Fruit fly (Drosophila melanogaster) whole organism, embryonic: Measurements from ENCODE around the gene Pka-C2.

ENCODE experiments used
- Asciz ChIP-seq: fragments of 200-800 bp; sonication (Bioruptor generic); optimal IDR thresholded peaks from 2 replicates; lab custom pipeline; 2017; ENCODE audit warnings: missing biosample characterization, mild to moderate bottlenecking, missing genetic modification characterization, missing genetic modification reagents
- BEAF-32 ChIP-seq: fragments of 200-800 bp; sonication (Bioruptor generic); optimal IDR thresholded peaks from 3 replicates; lab custom pipeline; 2017; ENCODE audit warnings: missing biosample characterization, missing genetic modification characterization, mild to moderate bottlenecking, moderate library complexity, missing genetic modification reagents
- CG10267 ChIP-seq: fragments of 200-800 bp; sonication (Bioruptor generic); optimal IDR thresholded peaks from 2 replicates; lab custom pipeline; 2018; ENCODE audit warnings: missing biosample characterization, mild to moderate bottlenecking, missing genetic modification characterization, moderate library complexity
- CG15601 ChIP-seq: fragments of 200-800 bp; sonication (Bioruptor generic); optimal IDR thresholded peaks from 3 replicates; lab custom pipeline; 2019; ENCODE audit warnings: missing biosample characterization, mild to moderate bottlenecking, missing genetic modification characterization, moderate library complexity
- CG15696 ChIP-seq: fragments of 200-800 bp; sonication (Bioruptor generic); optimal IDR thresholded peaks from 2 replicates; lab custom pipeline; 2019; ENCODE audit warnings: missing biosample characterization, mild to moderate bottlenecking, missing genetic modification characterization, moderate library complexity
- CG16863 ChIP-seq: fragments of 200-800 bp; sonication (Bioruptor generic); optimal IDR thresholded peaks from 3 replicates; lab custom pipeline; 2016; ENCODE audit warnings: missing biosample characterization, missing genetic modification characterization
- CG17361 ChIP-seq: fragments of 200-800 bp; sonication (Bioruptor generic); IDR thresholded peaks from 3 replicates; pipeline ENCODE4 v1.3.6; 2022; ENCODE audit warnings: missing biosample characterization, missing genetic modification characterization
- CG17829 ChIP-seq: fragments of 200-800 bp; optimal IDR thresholded peaks from 2 replicates; lab custom pipeline; 2019; ENCODE audit warnings: missing biosample characterization, mild to moderate bottlenecking, missing genetic modification characterization, moderate library complexity
- CG18262 ChIP-seq: fragments of 200-800 bp; optimal IDR thresholded peaks from 3 replicates; lab custom pipeline; 2019; ENCODE audit warnings: missing biosample characterization, mild to moderate bottlenecking, missing genetic modification characterization, moderate library complexity
- CG2202 ChIP-seq: fragments of 200-800 bp; sonication (Bioruptor generic); optimal IDR thresholded peaks from 2 replicates; lab custom pipeline; 2018; ENCODE audit warnings: missing biosample characterization, mild to moderate bottlenecking, missing genetic modification characterization
- CG31441 ChIP-seq: fragments of 200-800 bp; sonication (Bioruptor generic); IDR thresholded peaks from 2 replicates; pipeline ENCODE4 v1.3.6; 2022; ENCODE audit warnings: missing biosample characterization, missing genetic modification characterization
- CG43689 ChIP-seq: fragments of 200-800 bp; sonication (Bioruptor generic); IDR thresholded peaks from 2 replicates; pipeline ENCODE4 v1.3.6; 2022; ENCODE audit warnings: missing biosample characterization, missing genetic modification characterization
- CG4424 ChIP-seq: fragments of 200-800 bp; sonication (Bioruptor generic); optimal IDR thresholded peaks from 3 replicates; lab custom pipeline; 2016; ENCODE audit warnings: missing biosample characterization, missing genetic modification characterization
- CG5245 ChIP-seq: fragments of 200-800 bp; sonication (Bioruptor generic); optimal IDR thresholded peaks from 3 replicates; lab custom pipeline; 2016; ENCODE audit warnings: missing biosample characterization, missing genetic modification characterization
- CG6254 ChIP-seq: fragments of 200-800 bp; sonication (Bioruptor generic); optimal IDR thresholded peaks from 3 replicates; lab custom pipeline; 2017; ENCODE audit warnings: mild to moderate bottlenecking, missing biosample characterization, missing genetic modification reagents, missing genetic modification characterization
- CG6654 ChIP-seq: fragments of 200-800 bp; sonication (Bioruptor generic); optimal IDR thresholded peaks from 2 replicates; lab custom pipeline; 2017; ENCODE audit warnings: missing biosample characterization, mild to moderate bottlenecking, missing genetic modification characterization
- CG7839 ChIP-seq: fragments of 200-800 bp; sonication (Bioruptor generic); optimal IDR thresholded peaks from 3 replicates; lab custom pipeline; 2018; ENCODE audit warnings: missing biosample characterization, mild to moderate bottlenecking, missing genetic modification characterization, moderate library complexity
- CG8388 ChIP-seq: fragments of 200-800 bp; sonication (Bioruptor generic); optimal IDR thresholded peaks from 2 replicates; lab custom pipeline; 2019; ENCODE audit warnings: missing biosample characterization, mild to moderate bottlenecking, missing genetic modification characterization, moderate library complexity
- CG8924 ChIP-seq: fragments of 200-800 bp; optimal IDR thresholded peaks from 3 replicates; lab custom pipeline; 2019; ENCODE audit warnings: missing biosample characterization, mild to moderate bottlenecking, missing genetic modification characterization, moderate library complexity
- CG9727 ChIP-seq: fragments of 200-800 bp; sonication (Bioruptor generic); optimal IDR thresholded peaks from 3 replicates; lab custom pipeline; 2017; ENCODE audit warnings: missing biosample characterization, mild to moderate bottlenecking, missing genetic modification characterization
- CG9932 ChIP-seq: fragments of 200-800 bp; sonication (Bioruptor generic); IDR thresholded peaks from 2 replicates; pipeline ENCODE4 v1.3.6; 2022; ENCODE audit warnings: missing biosample characterization, missing genetic modification characterization
- Deaf1 ChIP-seq: fragments of 200-800 bp; optimal IDR thresholded peaks from 3 replicates; lab custom pipeline; 2019; ENCODE audit warnings: missing biosample characterization, mild to moderate bottlenecking, missing genetic modification characterization, moderate library complexity
- Dfd ChIP-seq, 2 experiments: fragments of >200 bp; optimal IDR thresholded peaks; 2 replicates each; lab custom pipeline; 2017; ENCODE audit warnings: missing biosample characterization in 2 of 2, missing genetic modification characterization in 2 of 2
- HHEX ChIP-seq: fragments of 200-800 bp; sonication (Bioruptor generic); optimal IDR thresholded peaks from 3 replicates; lab custom pipeline; 2017; ENCODE audit warnings: missing biosample characterization, mild to moderate bottlenecking, missing genetic modification characterization, missing genetic modification reagents
- HLH54F ChIP-seq: fragments of 200-800 bp; sonication (Bioruptor generic); optimal IDR thresholded peaks from 3 replicates; lab custom pipeline; 2016; ENCODE audit warnings: missing biosample characterization, missing genetic modification characterization
- HmgZ ChIP-seq: fragments of 200-800 bp; sonication (Bioruptor generic); optimal IDR thresholded peaks from 2 replicates; lab custom pipeline; 2018; ENCODE audit warnings: missing biosample characterization, mild to moderate bottlenecking, missing genetic modification characterization
- NFAT ChIP-seq: fragments of 200-800 bp; sonication (Bioruptor generic); IDR thresholded peaks from 2 replicates; pipeline ENCODE4 v1.3.6; 2022; ENCODE audit warnings: missing biosample characterization, missing genetic modification characterization
- Sox100B ChIP-seq: fragments of 200-800 bp; sonication (Bioruptor generic); optimal IDR thresholded peaks from 3 replicates; lab custom pipeline; 2018; ENCODE audit warnings: missing biosample characterization, mild to moderate bottlenecking, missing genetic modification characterization
- Trl ChIP-seq, 3 experiments: fragments of >200 bp in 2 of 3; fragments of 200-800 bp in 1 of 3; sonication (Bioruptor generic) in 1 of 3; optimal IDR thresholded peaks; 2 replicates in 1 of 3; 3 replicates in 2 of 3; lab custom pipeline; 2016 to 2017; ENCODE audit warnings: missing biosample characterization in 1 of 3, missing genetic modification characterization in 1 of 3
- Usf ChIP-seq: fragments of 200-800 bp; sonication (Bioruptor generic); optimal IDR thresholded peaks from 2 replicates; lab custom pipeline; 2017; ENCODE audit warnings: missing genotype, missing biosample characterization, missing genetic modification characterization
- Xbp1 ChIP-seq: fragments of 200-800 bp; sonication (Bioruptor generic); optimal IDR thresholded peaks from 3 replicates; lab custom pipeline; 2016; ENCODE audit warnings: missing biosample characterization, mild to moderate bottlenecking, missing genetic modification characterization
- bsh ChIP-seq, 2 experiments: fragments of 200-800 bp; sonication (Bioruptor generic); optimal IDR thresholded peaks; 2 replicates each; lab custom pipeline; 2017 to 2018; ENCODE audit warnings: mild to moderate bottlenecking in 2 of 2, missing biosample characterization in 2 of 2, missing genetic modification characterization in 2 of 2, moderate library complexity in 1 of 2
- dmrt99B ChIP-seq: fragments of 200-800 bp; sonication (Bioruptor generic); optimal IDR thresholded peaks from 2 replicates; lab custom pipeline; 2018; ENCODE audit warnings: missing biosample characterization, mild to moderate bottlenecking, missing genetic modification characterization, moderate library complexity
- fd96Cb ChIP-seq: fragments of 200-800 bp; sonication (Bioruptor generic); optimal IDR thresholded peaks from 2 replicates; lab custom pipeline; 2018; ENCODE audit warnings: missing biosample characterization, mild to moderate bottlenecking, missing genetic modification characterization, moderate library complexity
- grau ChIP-seq: fragments of 200-800 bp; optimal IDR thresholded peaks from 3 replicates; lab custom pipeline; 2019; ENCODE audit warnings: missing biosample characterization, mild to moderate bottlenecking, missing genetic modification characterization, moderate library complexity
- jing ChIP-seq: fragments of 200-800 bp; sonication (Bioruptor generic); optimal IDR thresholded peaks from 2 replicates; lab custom pipeline; 2018; ENCODE audit warnings: missing biosample characterization, mild to moderate bottlenecking, missing genetic modification characterization
- lov ChIP-seq, 2 experiments: fragments of 200-800 bp in 1 of 2; fragments of >200 bp in 1 of 2; sonication (Bioruptor generic) in 1 of 2; IDR thresholded peaks in 1 of 2; optimal IDR thresholded peaks in 1 of 2; 2 replicates in 1 of 2; 3 replicates in 1 of 2; pipeline versions ENCODE4 v1.3.6 to Lab custom; 2017 to 2022; ENCODE audit warnings: missing biosample characterization in 1 of 2, missing genetic modification characterization in 1 of 2
- maf-S ChIP-seq: fragments of 200-800 bp; sonication (Bioruptor generic); optimal IDR thresholded peaks from 2 replicates; lab custom pipeline; 2016; ENCODE audit warnings: missing biosample characterization, missing genetic modification characterization
- nerfin-1 ChIP-seq: fragments of 200-800 bp; sonication (Bioruptor generic); optimal IDR thresholded peaks from 3 replicates; lab custom pipeline; 2019; ENCODE audit warnings: missing biosample characterization, mild to moderate bottlenecking, missing genetic modification characterization, moderate library complexity
- onecut ChIP-seq: fragments of 200-800 bp; sonication (Bioruptor generic); IDR thresholded peaks from 2 replicates; pipeline ENCODE4 v1.3.6; 2022; ENCODE audit warnings: missing biosample characterization, missing genetic modification characterization
- pros ChIP-seq: fragments of 200-800 bp; sonication (Bioruptor generic); optimal IDR thresholded peaks from 3 replicates; lab custom pipeline; 2019; ENCODE audit warnings: missing biosample characterization, mild to moderate bottlenecking, missing genetic modification characterization, moderate library complexity
- run ChIP-seq: fragments of 200-800 bp; sonication (Bioruptor generic); optimal IDR thresholded peaks from 3 replicates; lab custom pipeline; 2018; ENCODE audit warnings: missing biosample characterization, mild to moderate bottlenecking, missing genetic modification characterization
- sima ChIP-seq: fragments of 200-800 bp; sonication (Bioruptor generic); optimal IDR thresholded peaks from 2 replicates; lab custom pipeline; 2016; ENCODE audit warnings: missing biosample characterization, missing genetic modification characterization
- ttk ChIP-seq: fragments of 200-800 bp; sonication (Bioruptor generic); IDR thresholded peaks from 2 replicates; pipeline ENCODE4 v2.1.2; 2022; ENCODE audit warnings: missing biosample characterization, missing genetic modification characterization
- wek ChIP-seq: fragments of 200-800 bp; sonication (Bioruptor generic); optimal IDR thresholded peaks from 3 replicates; lab custom pipeline; 2018; ENCODE audit warnings: missing biosample characterization, mild to moderate bottlenecking, missing genetic modification characterization, moderate library complexity
- zen ChIP-seq: fragments of 200-800 bp; sonication (Bioruptor generic); optimal IDR thresholded peaks from 3 replicates; lab custom pipeline; 2018; ENCODE audit warnings: missing biosample characterization, mild to moderate bottlenecking, missing genetic modification characterization, moderate library complexity
- zf30C ChIP-seq: fragments of 200-800 bp; sonication (Bioruptor generic); optimal IDR thresholded peaks from 3 replicates; lab custom pipeline; 2018; ENCODE audit warnings: missing biosample characterization, mild to moderate bottlenecking, missing genetic modification characterization

The Pka-C2 gene

DNA sequence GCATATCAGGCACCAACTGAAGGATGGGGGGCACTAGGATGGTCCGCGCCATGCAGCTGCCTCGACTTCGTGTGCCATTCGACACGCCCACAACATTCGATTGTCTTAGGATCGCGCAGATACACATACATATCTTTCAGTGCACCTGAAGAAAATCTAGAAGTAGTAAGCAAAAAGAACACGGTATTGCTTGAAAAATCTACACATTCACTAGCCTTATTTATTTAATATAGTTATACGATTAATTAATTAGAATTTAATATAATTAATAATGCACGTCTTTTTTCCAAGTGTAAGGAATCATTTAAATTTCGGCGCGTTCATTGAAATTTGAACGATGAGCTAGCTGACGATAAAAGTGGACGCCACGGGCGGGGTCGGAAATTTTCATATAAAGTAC is 37.6 kb upstream of the Pka-C2 start (continued):
- TF ChIP-seq bsh (GFP tag; optimal IDR thresholded peaks at IDR 0.05; lab: Kevin White, UChicago) (peak in 1 of 2 experiments; percentile 76), dmrt99B (peak; percentile 44)

DNA sequence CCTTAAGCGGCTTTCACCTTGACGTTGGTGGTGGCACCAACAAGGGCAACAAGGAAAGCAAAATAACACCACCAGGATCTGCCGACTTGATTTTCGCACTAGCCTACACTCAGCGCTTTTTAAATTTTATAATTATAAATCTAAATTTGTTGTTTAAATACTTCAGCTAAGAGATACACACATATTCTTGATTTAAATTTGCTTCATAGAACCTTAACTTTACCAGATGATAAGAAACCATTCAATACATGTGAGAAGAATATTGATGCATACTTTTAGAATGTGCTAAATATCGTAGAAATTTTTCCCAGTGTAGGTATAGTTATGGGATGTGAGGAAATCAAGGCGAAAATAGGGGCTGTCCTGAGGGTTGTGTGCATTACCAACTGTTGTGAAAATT is 36.1 kb upstream of the Pka-C2 start:
- peak; percentile 17 for TF ChIP-seq Sox100B (GFP tag; lab: Kevin White, UChicago)
- TF ChIP-seq onecut = no peak
- peak; percentile 26 for TF ChIP-seq dmrt99B
- TF ChIP-seq sima (GFP tag; lab: Kevin White, UChicago) = no peak
- TF ChIP-seq CG10267 = peak; percentile 56
- no peak for TF ChIP-seq jing (GFP tag; lab: Kevin White, UChicago)
- TF ChIP-seq CG9727 (GFP tag; lab: Kevin White, UChicago) = peak; percentile 22
- TF ChIP-seq CG43689 (GFP tag; lab: Robert Waterston, UW) = no peak
- TF ChIP-seq Usf (GFP tag; lab: Kevin White, UChicago) = no peak
- TF ChIP-seq fd96Cb (tag; lab: Kevin White, UChicago) = peak; percentile 50
- peak; percentile 21 for TF ChIP-seq CG7839 (tag; lab: Kevin White, UChicago)
- peak; percentile 65 for TF ChIP-seq nerfin-1 (tag; lab: Kevin White, UChicago)
- TF ChIP-seq CG6654 = no peak
- no peak for TF ChIP-seq Deaf1 (tag; lab: Kevin White, UChicago)
- TF ChIP-seq CG17829 = peak; percentile 33
- no peak for TF ChIP-seq HLH54F
- no peak for TF ChIP-seq Trl (optimal IDR thresholded peaks at IDR 0.05; lab: Kevin White, UChicago)
- no peak for TF ChIP-seq Trl (GFP tag; optimal IDR thresholded peaks at IDR 0.05; lab: Kevin White, UChicago)
- no peak for TF ChIP-seq HHEX (GFP tag; lab: Kevin White, UChicago)
- TF ChIP-seq pros (GFP tag; lab: Kevin White, UChicago) = peak; percentile 90
- TF ChIP-seq lov (optimal IDR thresholded peaks at IDR 0.05; lab: Kevin White, UChicago) = no peak
- no peak for TF ChIP-seq lov (GFP tag; IDR thresholded peaks at IDR 0.05; lab: Robert Waterston, UW)
- TF ChIP-seq CG15696 (tag; lab: Kevin White, UChicago) = peak; percentile 30
- TF ChIP-seq CG5245 (GFP tag; lab: Kevin White, UChicago) = no peak
- TF ChIP-seq zen (tag; lab: Kevin White, UChicago) = no peak
- peak; percentile 36 for TF ChIP-seq CG8924 (tag; lab: Kevin White, UChicago)
- no peak for TF ChIP-seq run (tag; lab: Kevin White, UChicago)
- no peak for TF ChIP-seq ttk (GFP tag; lab: Robert Waterston, UW)
- peak; percentile 22 for TF ChIP-seq CG15601 (tag; lab: Kevin White, UChicago)
- peak; percentile 22 for TF ChIP-seq CG2202
- no peak for TF ChIP-seq NFAT
- TF ChIP-seq CG9932 (GFP tag; lab: Robert Waterston, UW) = no peak
- peak; percentile 24 for TF ChIP-seq CG6254 (GFP tag; lab: Kevin White, UChicago)
- TF ChIP-seq Dfd (GFP tag; optimal IDR thresholded peaks at IDR 0.05; lab: Kevin White, UChicago) = no peak
- TF ChIP-seq BEAF-32 = no peak
- no peak for TF ChIP-seq Xbp1
- peak; percentile 50; the same call in 2 of the 3 replicates for TF ChIP-seq CG17361 (GFP tag; lab: Robert Waterston, UW)
- no peak for TF ChIP-seq HmgZ (tag; lab: Kevin White, UChicago)
- TF ChIP-seq maf-S (GFP tag; lab: Kevin White, UChicago) = no peak
- peak; percentile 56 for TF ChIP-seq CG31441 (GFP tag; lab: Robert Waterston, UW)
- TF ChIP-seq grau (tag; lab: Kevin White, UChicago) = peak; percentile 35
- no peak for TF ChIP-seq CG16863
- peak; percentile 74 for TF ChIP-seq zf30C
- peak; percentile 6 for TF ChIP-seq CG4424 (GFP tag; lab: Kevin White, UChicago)
- TF ChIP-seq CG18262 (tag; lab: Kevin White, UChicago) = peak; percentile 70
- peak; percentile 44 for TF ChIP-seq CG8388 (GFP tag; lab: Kevin White, UChicago)
- no peak for TF ChIP-seq Asciz (GFP tag; lab: Kevin White, UChicago)
- TF ChIP-seq wek (GFP tag; lab: Kevin White, UChicago) = no peak
